Worm (Caenorhabditis elegans): Measurements from ENCODE around the gene F42G4.7.

F42G4.7 gene

DNA sequence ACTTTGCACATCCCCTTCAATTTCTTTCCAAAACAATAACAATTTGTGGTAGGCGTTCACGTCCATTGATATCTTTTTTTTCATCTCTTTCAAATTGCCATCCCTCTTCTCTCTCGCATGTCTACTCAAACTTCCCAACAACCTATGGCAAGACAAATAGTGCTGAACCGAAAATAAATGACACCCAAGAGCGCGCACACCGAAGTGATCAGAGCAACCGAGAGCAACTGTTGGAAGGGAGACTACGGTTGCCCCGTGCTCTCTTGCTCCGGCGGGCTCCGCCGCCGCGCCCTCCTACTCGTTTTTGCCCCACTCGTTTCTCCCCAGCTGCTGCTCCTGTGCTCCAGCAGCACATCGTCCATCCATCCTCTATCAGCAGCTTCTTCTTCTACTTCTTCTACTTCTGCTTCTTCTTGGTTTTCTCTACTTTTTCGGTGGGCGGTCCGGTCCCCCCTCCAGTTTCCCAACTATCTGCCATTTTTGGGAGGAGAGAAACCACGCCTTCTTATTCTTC lies 19.7 kb upstream of the F42G4.7 start:
- TF ChIP-seq elt-3 (tag; optimal IDR thresholded peaks at IDR 0.05) (no peak), hlh-1 (tag; optimal IDR thresholded peaks at IDR 0.05) (peak; percentile 68)

DNA sequence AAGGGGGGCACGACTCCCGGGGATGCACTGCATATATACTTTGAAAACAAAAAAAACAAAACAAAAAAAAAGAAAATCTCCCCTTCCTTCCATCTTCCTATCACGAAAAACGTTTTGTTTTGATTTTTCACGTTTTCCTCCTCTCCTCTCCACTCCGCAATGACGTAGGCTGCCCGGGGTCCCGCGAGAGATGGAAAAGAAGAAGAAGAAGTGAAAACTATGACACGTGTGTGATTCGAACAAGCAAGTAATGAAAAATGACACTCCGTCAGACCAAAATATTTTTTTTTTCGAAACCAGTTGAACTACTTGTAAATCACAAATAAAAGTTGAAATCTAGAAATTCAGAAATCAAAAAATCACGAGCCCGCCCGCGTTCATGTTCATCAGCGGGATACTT lies 18.2 kb upstream of the F42G4.7 start:
- no peak for TF ChIP-seq ceh-43 (GFP tag; optimal IDR thresholded peaks at IDR 0.05)
- no peak for TF ChIP-seq mep-1 (tag; optimal IDR thresholded peaks at IDR 0.05)
- no peak for TF ChIP-seq nhr-2 (tag; optimal IDR thresholded peaks at IDR 0.05)
- TF ChIP-seq hlh-1 (tag; optimal IDR thresholded peaks at IDR 0.05) = no peak
- no peak for TF ChIP-seq elt-1 (tag; optimal IDR thresholded peaks at IDR 0.05; ENCODE audit: borderline replicate concordance, insufficient read depth)
- no peak for TF ChIP-seq zip-8 (tag; optimal IDR thresholded peaks at IDR 0.05)
- no peak for TF ChIP-seq snpc-4 (tag; optimal IDR thresholded peaks at IDR 0.05)
- no peak for TF ChIP-seq nhr-28 (tag; optimal IDR thresholded peaks at IDR 0.05)
- TF ChIP-seq cnd-1 (tag; optimal IDR thresholded peaks at IDR 0.05) = no peak
- TF ChIP-seq unc-62 (GFP tag; optimal IDR thresholded peaks at IDR 0.05) = no peak
- no peak for TF ChIP-seq nhr-12 (tag; optimal IDR thresholded peaks at IDR 0.05)
- no peak for TF ChIP-seq unc-120 (tag; optimal IDR thresholded peaks at IDR 0.05; ENCODE audit: poor library complexity, severe bottlenecking)
- no peak for TF ChIP-seq elt-3 (tag; optimal IDR thresholded peaks at IDR 0.05)
- no peak for TF ChIP-seq mab-5 (tag; optimal IDR thresholded peaks at IDR 0.05)
- no peak for TF ChIP-seq pha-4 (tag; optimal IDR thresholded peaks at IDR 0.05)
- no peak for TF ChIP-seq mls-2 (tag; optimal IDR thresholded peaks at IDR 0.05)
- TF ChIP-seq lsy-2 (tag; optimal IDR thresholded peaks at IDR 0.05) = no peak
- TF ChIP-seq M03D4.4 (tag; optimal IDR thresholded peaks at IDR 0.05) = no peak
- no peak for TF ChIP-seq drap-1 (GFP tag; optimal IDR thresholded peaks at IDR 0.05)

DNA sequence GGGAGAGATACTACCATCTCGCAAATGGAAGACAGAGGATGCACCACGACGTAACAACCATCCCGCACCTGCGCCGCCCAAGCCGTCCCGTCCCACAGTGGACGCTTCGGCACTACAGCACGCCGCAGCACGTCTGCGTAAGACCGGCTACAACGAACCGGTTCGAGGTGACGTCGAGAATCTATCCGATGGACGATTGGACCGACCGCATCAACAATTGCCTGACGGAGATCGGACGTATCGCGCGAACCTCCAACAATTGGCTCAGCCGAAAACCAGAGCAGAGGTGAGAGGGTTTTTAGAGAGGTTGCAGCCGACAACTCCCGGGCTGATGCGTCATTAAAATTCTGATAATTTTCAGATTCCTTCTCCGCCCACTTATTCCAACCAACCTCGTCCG lies 12.1 kb upstream of the F42G4.7 start:
- TF ChIP-seq blmp-1 (tag; optimal IDR thresholded peaks at IDR 0.05) (no peak), unc-62 (GFP tag; optimal IDR thresholded peaks at IDR 0.05) (no peak), sptf-1 (tag; optimal IDR thresholded peaks at IDR 0.05) (no peak)

DNA sequence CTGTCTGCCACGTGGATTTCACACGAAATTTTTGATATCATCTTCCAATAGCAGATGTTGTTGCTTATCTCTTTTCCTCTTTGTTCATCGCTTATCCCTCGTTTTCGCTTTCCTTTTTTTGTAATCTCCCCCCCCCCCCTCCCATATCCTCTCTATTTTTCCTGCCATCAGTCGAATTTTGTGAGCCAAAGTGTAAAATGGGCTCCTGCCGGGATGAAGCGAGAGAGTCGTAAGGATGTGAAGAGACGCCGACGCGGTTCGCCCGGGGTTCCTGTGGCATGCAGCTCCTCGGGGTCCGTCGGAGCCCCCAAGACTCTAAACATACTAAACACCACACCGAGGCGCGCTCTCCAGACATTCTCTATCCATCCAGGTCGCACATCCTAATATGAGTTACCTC lies 9.5 kb upstream of the F42G4.7 start, which contains the start of gene zyx-1:
zyx-1 (plus strand) TSS at position 331 of the 400 bp plus-strand sequence.
- peak; percentile 58 for TF ChIP-seq unc-120 (tag; optimal IDR thresholded peaks at IDR 0.05; ENCODE audit: poor library complexity, severe bottlenecking)
- no peak for TF ChIP-seq tbx-8 (GFP tag; optimal IDR thresholded peaks at IDR 0.05)

DNA sequence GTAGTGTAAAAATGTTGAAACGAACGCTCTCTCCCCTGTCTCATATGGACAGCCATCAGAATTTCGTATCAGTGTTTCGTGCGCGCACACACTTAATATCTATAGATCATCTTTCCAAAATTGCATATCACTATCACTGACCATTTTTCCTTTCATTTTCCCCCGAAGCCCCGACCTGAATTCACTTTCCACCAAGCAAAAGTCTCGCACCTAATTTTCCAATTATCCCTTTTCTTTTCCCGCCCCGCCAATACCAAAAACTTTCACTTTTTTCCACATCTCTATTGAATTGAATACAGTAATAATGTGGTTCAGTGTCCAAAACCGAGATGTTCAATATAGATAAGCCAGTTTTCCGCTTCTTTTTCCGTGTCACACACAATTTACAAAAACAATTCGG lies 6.4 kb upstream of the F42G4.7 start:
- TF ChIP-seq elt-3 (tag; optimal IDR thresholded peaks at IDR 0.05) (peak; percentile 16), snpc-4 (tag; optimal IDR thresholded peaks at IDR 0.05) (no peak), sem-2 (GFP tag; optimal IDR thresholded peaks at IDR 0.05) (no peak), ceh-43 (GFP tag; optimal IDR thresholded peaks at IDR 0.05) (no peak), lin-32 (GFP tag; optimal IDR thresholded peaks at IDR 0.05) (no peak), mls-2 (tag; optimal IDR thresholded peaks at IDR 0.05) (no peak), elt-1 (tag; optimal IDR thresholded peaks at IDR 0.05; ENCODE audit: borderline replicate concordance, insufficient read depth) (no peak), lsy-2 (tag; optimal IDR thresholded peaks at IDR 0.05) (no peak), nhr-28 (tag; optimal IDR thresholded peaks at IDR 0.05) (no peak), nhr-2 (tag; optimal IDR thresholded peaks at IDR 0.05) (no peak), M03D4.4 (tag; optimal IDR thresholded peaks at IDR 0.05) (no peak), lin-13 (tag; optimal IDR thresholded peaks at IDR 0.05) (no peak), ces-1 (GFP tag; optimal IDR thresholded peaks at IDR 0.05) (no peak), blmp-1 (tag; optimal IDR thresholded peaks at IDR 0.05) (peak; percentile 96), ham-2 (GFP tag; optimal IDR thresholded peaks at IDR 0.05) (peak; percentile 49), unc-62 (GFP tag; optimal IDR thresholded peaks at IDR 0.05) (no peak)

DNA sequence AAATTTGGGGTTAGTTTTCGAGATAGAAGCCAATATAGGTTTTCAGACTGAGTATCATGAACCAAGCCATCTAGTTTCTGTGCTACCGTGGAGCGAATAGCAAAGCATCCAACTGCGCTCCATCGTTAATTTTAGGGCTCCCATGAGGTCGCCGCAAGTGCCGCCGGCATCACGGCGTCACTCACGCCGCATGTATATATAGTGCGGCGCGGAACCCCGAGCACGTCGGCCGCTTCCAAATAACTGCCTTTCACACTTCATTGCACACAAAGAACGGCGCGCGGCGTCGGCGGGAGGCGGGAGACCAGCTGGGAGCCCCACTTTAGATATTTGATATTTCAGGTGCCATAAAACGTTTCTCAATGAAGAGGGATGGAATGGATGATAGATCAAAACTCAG lies 3.0 kb upstream of the F42G4.7 start:
- TF ChIP-seq unc-120 (tag; optimal IDR thresholded peaks at IDR 0.05; ENCODE audit: poor library complexity, severe bottlenecking) (no peak), ham-2 (GFP tag; optimal IDR thresholded peaks at IDR 0.05) (no peak), zip-8 (tag; optimal IDR thresholded peaks at IDR 0.05) (no peak), ceh-39 (tag; optimal IDR thresholded peaks at IDR 0.05) (no peak), nhr-76 (tag; optimal IDR thresholded peaks at IDR 0.05) (no peak)

All from whole organism, mixed stage, embryonic.